Fruit fly (Drosophila melanogaster): Measurements from ENCODE around the gene CG44002.

DNA sequence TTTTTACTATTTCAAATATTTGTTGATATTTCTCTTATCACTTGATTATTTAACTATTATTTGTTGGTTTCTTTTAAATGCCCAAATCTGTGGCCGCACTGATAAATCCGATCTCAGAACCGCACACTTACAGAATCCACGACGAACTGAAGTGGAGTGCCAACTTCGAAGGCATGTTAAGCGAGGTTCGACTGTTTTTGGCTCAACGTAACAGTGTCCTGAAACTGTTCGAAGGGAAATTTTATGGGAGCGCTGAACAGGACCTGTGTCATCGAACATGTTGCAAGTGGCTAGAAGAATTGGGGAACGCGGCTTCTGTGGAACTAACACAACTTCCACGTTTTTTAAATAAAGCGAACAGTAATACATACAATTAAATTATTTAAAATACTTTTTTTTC is 28.7 kb upstream of the CG44002 start:
- no peak for TF ChIP-seq Sin3A (optimal IDR thresholded peaks at IDR 0.05)
- no peak for TF ChIP-seq insv (optimal IDR thresholded peaks at IDR 0.05)
- TF ChIP-seq h (optimal IDR thresholded peaks at IDR 0.05), result no peak
